Worm (Caenorhabditis elegans): ENCODE data around the gene hpl-1.

The hpl-1 gene

DNA sequence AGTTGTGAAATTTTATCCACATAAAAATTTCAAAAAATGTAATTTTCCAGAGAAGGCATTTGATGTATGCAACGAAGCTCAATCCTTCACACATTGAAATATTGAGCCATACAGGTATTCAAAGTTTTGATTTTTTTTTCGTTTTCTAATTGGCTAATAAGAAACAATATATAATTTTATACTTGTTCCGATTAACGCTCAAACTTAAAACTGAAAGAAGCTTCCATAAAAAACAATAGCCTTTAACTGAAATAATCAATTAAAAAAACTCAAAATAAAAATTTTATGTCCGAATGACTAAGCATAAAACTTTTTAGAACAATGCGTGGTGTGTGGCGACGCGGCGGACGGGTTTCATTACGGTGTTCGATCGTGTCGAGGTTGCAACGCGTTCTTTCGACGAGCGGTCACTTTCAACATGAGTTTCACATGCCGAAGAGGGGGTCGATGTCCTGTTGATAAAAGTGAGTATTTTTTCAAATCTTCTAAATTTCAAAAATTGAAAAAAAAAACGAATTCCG is 6.8 kb downstream of the hpl-1 start, which contains the start of gene nhr-32:
Gene nhr-32 (plus strand): TSS at position 51 of the 521 bp plus-strand sequence.
- TF ChIP-seq nhr-76 (tag; optimal IDR thresholded peaks at IDR 0.05): no peak
- peak; percentile 14 for TF ChIP-seq nhr-43 (tag; optimal IDR thresholded peaks at IDR 0.05; ENCODE audit: poor library complexity, severe bottlenecking)

DNA sequence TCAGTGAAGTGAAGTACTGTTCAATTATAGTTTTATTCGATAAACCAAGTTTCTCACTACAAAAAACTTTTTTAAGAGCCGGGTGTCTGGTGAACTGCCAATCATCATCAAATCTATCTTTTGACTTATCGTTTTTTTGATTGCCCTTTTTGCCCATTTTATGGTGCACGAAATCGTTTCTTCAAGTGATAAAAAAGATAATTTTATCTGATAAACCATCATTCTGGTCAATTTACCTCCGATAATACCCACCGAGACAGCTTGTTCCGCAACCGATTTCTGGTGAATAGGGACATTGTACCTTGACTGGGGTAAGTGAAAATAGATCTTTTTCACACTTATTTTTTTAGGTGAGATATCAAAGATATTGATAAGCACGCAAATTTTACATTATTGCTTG is 12.4 kb downstream of the hpl-1 start, which contains the start of gene K08H2.10:
Gene K08H2.10 (plus strand): TSS at position 230 of the 400 bp plus-strand sequence.
- TF ChIP-seq nhr-76 (tag; optimal IDR thresholded peaks at IDR 0.05) (no peak), nhr-23 (tag; optimal IDR thresholded peaks at IDR 0.05) (no peak), nhr-11 (tag; optimal IDR thresholded peaks at IDR 0.05) (no peak), mml-1 (tag; optimal IDR thresholded peaks at IDR 0.05) (no peak), nfya-1 (tag; optimal IDR thresholded peaks at IDR 0.05; ENCODE audit: insufficient read depth) (no peak), nhr-67 (tag; optimal IDR thresholded peaks at IDR 0.05) (no peak), fkh-2 (tag; optimal IDR thresholded peaks at IDR 0.05) (no peak), elt-2 (tag; optimal IDR thresholded peaks at IDR 0.05) (peak; percentile 97), nhr-25 (tag; optimal IDR thresholded peaks at IDR 0.05) (no peak), nhr-77 (tag; optimal IDR thresholded peaks at IDR 0.05) (no peak), ama-1 (optimal IDR thresholded peaks at IDR 0.05) (no peak), egl-5 (tag; optimal IDR thresholded peaks at IDR 0.05) (no peak), daf-12 (tag; optimal IDR thresholded peaks at IDR 0.05) (no peak), jun-1 (tag; optimal IDR thresholded peaks at IDR 0.05) (peak; percentile 43), lsy-12 (tag; optimal IDR thresholded peaks at IDR 0.05) (no peak), ceh-9 (tag; optimal IDR thresholded peaks at IDR 0.05) (no peak), unc-62 (GFP tag; optimal IDR thresholded peaks at IDR 0.05) (no peak), lin-39 (tag; optimal IDR thresholded peaks at IDR 0.05) (no peak), nhr-12 (tag; optimal IDR thresholded peaks at IDR 0.05) (no peak), pqm-1 (tag; optimal IDR thresholded peaks at IDR 0.05) (peak; percentile 45)

DNA sequence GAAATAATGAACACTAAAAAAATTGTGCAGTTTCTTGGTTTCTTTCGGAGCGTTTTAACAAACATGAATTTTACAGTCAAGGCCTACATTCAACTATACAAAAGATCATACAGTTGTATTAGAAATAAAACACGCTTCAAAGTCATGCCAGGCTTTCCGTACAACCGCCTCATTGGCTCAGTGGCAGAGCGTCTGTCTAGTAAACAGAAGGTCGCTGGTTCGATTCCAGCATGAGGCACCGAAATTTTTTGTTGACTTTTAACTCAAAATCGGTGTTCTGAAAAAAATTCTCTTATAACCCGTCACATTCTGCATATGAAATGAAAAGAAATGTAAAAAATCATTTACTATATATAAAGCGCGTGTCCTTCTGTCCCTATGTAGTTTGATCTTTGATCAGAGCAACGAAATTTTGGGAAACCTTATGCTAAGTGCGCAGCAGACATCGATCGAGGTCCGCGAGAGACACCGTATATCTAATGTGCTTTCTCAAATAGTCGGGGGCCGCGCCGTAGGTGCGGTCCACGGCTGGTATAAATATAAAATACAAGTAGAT is 15.9 kb downstream of the hpl-1 start:
- peak; percentile 23 for TF ChIP-seq elt-2 (tag; optimal IDR thresholded peaks at IDR 0.05)
- TF ChIP-seq pqm-1 (tag; optimal IDR thresholded peaks at IDR 0.05): peak; percentile 21

DNA sequence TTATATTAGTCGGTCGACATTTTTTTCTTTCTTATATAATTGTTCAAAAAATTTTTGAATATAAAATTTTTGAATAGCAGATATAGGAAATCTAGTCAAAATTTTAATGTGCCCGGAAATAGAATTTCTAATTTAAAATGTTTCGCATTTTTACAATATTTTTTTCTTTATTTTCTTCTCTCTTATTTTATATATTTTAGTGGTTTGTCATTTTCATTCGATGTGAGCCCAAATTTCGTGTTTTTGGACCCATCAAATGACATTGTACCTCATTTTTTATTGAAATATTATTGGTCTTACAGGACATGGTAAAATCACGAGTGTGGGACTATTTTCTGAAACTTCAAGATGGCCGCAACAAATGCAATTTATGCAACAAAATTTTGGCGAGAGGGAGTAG is 17.0 kb downstream of the hpl-1 start, which contains the start of gene K09A11.1:
Gene K09A11.1 (plus strand): TSS at position 301 of the 400 bp plus-strand sequence.
- no peak for TF ChIP-seq lin-39 (tag; optimal IDR thresholded peaks at IDR 0.05)
- TF ChIP-seq fkh-2 (tag; optimal IDR thresholded peaks at IDR 0.05): no peak
- TF ChIP-seq tbx-2 (tag; optimal IDR thresholded peaks at IDR 0.05): no peak
- TF ChIP-seq unc-62 (GFP tag; optimal IDR thresholded peaks at IDR 0.05): no peak
- TF ChIP-seq ama-1 (optimal IDR thresholded peaks at IDR 0.05): no peak
- no peak for TF ChIP-seq elt-1 (tag; optimal IDR thresholded peaks at IDR 0.05)
- no peak for TF ChIP-seq jun-1 (tag; optimal IDR thresholded peaks at IDR 0.05)
- TF ChIP-seq nhr-23 (tag; optimal IDR thresholded peaks at IDR 0.05): no peak
- no peak for TF ChIP-seq skn-1 (tag; optimal IDR thresholded peaks at IDR 0.05)
- TF ChIP-seq nhr-11 (tag; optimal IDR thresholded peaks at IDR 0.05): no peak
- TF ChIP-seq elt-2 (tag; optimal IDR thresholded peaks at IDR 0.05): no peak
- no peak for TF ChIP-seq fos-1 (tag; optimal IDR thresholded peaks at IDR 0.05)
- TF ChIP-seq zag-1 (tag; optimal IDR thresholded peaks at IDR 0.05): no peak
- TF ChIP-seq ceh-82 (tag; optimal IDR thresholded peaks at IDR 0.05): no peak
- TF ChIP-seq egl-5 (tag; optimal IDR thresholded peaks at IDR 0.05): no peak
- no peak for TF ChIP-seq snpc-4 (tag; optimal IDR thresholded peaks at IDR 0.05)
- TF ChIP-seq nhr-67 (tag; optimal IDR thresholded peaks at IDR 0.05): no peak
- no peak for TF ChIP-seq R02D3.7 (tag; optimal IDR thresholded peaks at IDR 0.05)
- no peak for TF ChIP-seq elt-3 (tag; optimal IDR thresholded peaks at IDR 0.05)
- no peak for TF ChIP-seq mml-1 (tag; optimal IDR thresholded peaks at IDR 0.05)

DNA sequence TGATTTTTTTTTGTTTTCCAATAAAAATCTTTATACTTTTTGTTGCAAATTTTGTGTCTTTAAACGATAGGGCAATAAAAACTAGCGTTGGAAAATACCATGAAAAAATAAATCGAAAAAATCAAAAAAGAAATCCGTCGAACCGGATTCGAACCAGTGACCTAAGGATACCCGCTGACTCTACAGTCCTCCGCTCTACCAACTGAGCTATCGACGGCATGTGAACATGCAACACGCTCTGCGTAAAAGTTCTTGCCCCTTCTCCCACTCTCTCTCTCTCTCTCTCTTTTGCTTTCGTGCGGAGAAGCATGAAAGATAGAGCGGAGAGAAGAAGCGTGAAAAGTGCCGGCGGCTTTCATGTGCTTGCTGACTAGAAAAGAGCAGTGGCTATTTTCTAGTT is 19.4 kb downstream of the hpl-1 start:
- TF ChIP-seq ceh-82 (tag; optimal IDR thresholded peaks at IDR 0.05) (peak; percentile 34), lin-39 (tag; optimal IDR thresholded peaks at IDR 0.05) (peak; percentile 36), hmg-11 (tag; optimal IDR thresholded peaks at IDR 0.05) (peak; percentile 84), nhr-237 (tag; optimal IDR thresholded peaks at IDR 0.05) (no peak), R02D3.7 (tag; optimal IDR thresholded peaks at IDR 0.05) (no peak), tbx-2 (tag; optimal IDR thresholded peaks at IDR 0.05) (peak; percentile 52), nhr-11 (tag; optimal IDR thresholded peaks at IDR 0.05) (no peak), skn-1 (tag; optimal IDR thresholded peaks at IDR 0.05) (peak; percentile 17), nhr-23 (tag; optimal IDR thresholded peaks at IDR 0.05) (peak; percentile 19), elt-1 (tag; optimal IDR thresholded peaks at IDR 0.05) (no peak), unc-62 (GFP tag; optimal IDR thresholded peaks at IDR 0.05) (peak; percentile 2), mml-1 (tag; optimal IDR thresholded peaks at IDR 0.05) (no peak), fkh-10 (GFP tag; optimal IDR thresholded peaks at IDR 0.05) (peak; percentile 23), pha-4 (tag; optimal IDR thresholded peaks at IDR 0.05) (peak; percentile 57), jun-1 (tag; optimal IDR thresholded peaks at IDR 0.05) (peak; percentile 55), sea-2 (GFP tag; optimal IDR thresholded peaks at IDR 0.05) (no peak), nhr-28 (tag; optimal IDR thresholded peaks at IDR 0.05) (no peak), lsy-12 (tag; optimal IDR thresholded peaks at IDR 0.05) (peak; percentile 55), snpc-4 (tag; optimal IDR thresholded peaks at IDR 0.05) (no peak), nhr-43 (tag; optimal IDR thresholded peaks at IDR 0.05; ENCODE audit: poor library complexity, severe bottlenecking) (peak; percentile 48), elt-2 (tag; optimal IDR thresholded peaks at IDR 0.05) (peak; percentile 49)
